Worm (Caenorhabditis elegans): ENCODE results near the gene T28D6.7.
A peak's percentile ranks its signal among the peaks of the same experiment; 100 is the strongest.

Gene T28D6.7

DNA sequence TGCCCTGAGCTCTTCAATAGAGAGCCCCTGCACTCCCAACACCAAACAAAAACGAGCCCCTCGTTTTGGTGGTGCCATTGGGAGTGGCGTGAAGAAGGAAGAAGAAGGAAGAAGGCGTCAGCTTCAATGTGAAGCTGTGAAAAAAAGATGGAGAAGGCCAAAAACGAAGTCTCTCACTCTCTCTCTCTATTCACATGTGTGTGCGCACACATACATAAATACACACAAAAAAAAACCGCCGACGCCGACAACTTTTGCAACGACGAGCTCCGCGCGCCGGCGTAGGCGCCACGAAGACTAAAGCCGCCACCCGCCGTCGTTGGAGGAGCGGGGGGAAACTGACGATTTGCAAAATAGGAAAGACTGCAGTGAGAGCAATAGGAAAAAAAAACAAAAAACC is 10.2 kb downstream of the T28D6.7 start:
- TF ChIP-seq dao-5 (tag; optimal IDR thresholded peaks at IDR 0.05) = no peak
- TF ChIP-seq him-1 (tag; optimal IDR thresholded peaks at IDR 0.05) = peak; percentile 23
- no peak for TF ChIP-seq W03F9.2 (tag; optimal IDR thresholded peaks at IDR 0.05)

DNA sequence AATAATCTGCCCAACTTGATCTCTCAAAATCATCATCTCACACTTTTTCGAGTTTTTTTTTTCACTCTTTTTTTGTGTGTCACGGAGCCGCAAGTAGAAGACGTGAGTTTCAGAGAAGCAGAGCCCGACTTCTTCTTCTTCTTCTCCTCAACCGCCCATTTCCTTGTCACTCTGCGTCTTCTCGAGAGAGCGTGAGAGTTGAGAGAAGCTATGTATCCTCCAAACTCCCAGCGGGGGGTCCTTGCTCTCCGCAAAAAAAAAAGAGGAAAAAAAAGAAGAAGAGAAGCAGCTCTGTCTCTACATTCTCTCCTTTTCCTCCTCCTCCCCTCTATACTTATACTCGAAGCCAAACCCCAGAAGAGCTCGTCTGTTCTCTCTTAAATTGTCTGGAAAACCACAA is 11.9 kb downstream of the T28D6.7 start:
- no peak for TF ChIP-seq dao-5 (tag; optimal IDR thresholded peaks at IDR 0.05)
- peak; percentile 20 for TF ChIP-seq him-1 (tag; optimal IDR thresholded peaks at IDR 0.05)

DNA sequence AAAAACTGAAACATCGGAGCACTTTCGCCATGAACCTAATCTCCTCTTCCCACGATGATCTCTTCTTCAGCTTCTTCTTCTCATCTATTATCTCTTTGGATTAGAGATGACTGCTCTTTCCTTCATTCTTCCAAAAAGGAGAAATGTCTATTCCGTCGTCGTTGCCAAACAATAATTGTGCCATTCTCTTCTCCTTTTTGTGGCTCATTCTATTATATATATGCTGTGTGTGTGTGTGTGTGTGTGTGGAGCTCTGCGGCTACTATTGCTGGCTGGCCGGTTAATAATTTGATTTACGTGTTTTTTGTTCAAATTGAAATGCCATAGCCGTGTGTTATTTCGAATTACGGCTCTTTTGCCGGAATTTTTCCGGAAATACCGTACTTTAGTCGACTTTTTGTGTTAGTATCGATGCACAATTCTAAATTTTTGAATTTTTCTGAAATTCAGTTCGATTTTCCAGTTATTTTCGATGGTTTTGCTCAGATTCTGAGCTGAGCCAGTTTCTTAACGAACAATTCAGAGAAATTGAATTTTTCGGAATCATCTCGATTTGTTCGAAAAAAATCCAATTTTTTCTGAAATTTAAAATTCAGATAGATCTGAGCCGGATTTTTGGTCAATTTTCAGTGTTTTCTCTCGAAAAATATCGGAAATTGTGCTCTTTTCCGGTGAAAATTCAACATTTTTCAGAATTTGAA is 13.1 kb downstream of the T28D6.7 start, which contains the start of gene T28D6.5:
TSS of gene T28D6.5 (plus strand) at position 651 of the 701 bp plus-strand sequence.
- TF ChIP-seq W03F9.2 (tag; optimal IDR thresholded peaks at IDR 0.05) (no peak), him-1 (tag; optimal IDR thresholded peaks at IDR 0.05) (no peak), dao-5 (tag; optimal IDR thresholded peaks at IDR 0.05) (no peak)

DNA sequence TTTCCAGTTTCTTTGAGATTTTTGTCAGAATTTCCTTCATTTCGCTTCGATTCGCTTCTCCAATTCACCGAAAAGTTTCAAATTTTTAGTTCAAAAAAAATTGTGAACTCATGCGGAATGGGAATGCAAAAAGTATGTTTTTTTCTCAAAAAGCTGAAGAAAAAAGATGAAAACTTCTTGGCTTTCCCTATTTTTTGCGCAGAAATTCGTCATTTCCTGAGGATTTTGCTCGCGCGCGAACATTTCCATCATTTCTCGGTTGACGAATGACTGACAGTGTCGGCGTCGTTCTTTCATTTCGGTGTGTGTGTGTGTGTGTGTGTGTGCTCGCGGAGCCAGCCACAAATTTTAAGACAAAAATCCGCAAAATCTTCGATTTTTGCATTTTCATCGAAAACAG is 14.0 kb downstream of the T28D6.7 start:
- TF ChIP-seq dao-5 (tag; optimal IDR thresholded peaks at IDR 0.05) (no peak), him-1 (tag; optimal IDR thresholded peaks at IDR 0.05) (no peak), W03F9.2 (tag; optimal IDR thresholded peaks at IDR 0.05) (no peak)

DNA sequence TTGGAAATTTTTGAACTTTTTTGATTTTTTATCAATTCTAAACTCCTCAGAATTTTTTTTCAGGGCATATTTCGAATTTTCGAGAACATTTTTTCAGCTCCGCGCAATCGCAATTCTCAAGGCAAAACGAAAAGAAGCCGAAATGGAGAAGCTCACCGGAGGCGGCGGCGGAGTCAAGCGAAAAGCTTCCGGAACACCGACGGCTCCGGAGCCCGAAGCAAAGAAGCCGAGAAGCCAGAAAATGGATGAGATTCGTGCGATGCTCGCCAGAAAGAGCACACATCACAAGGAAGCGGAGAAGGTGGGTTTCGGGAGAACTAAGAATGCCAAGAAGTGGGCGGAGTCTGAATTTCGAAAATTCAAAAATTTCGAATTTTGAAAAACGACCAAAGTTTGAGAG is 22.2 kb downstream of the T28D6.7 start:
- TF ChIP-seq W03F9.2 (tag; optimal IDR thresholded peaks at IDR 0.05) = no peak
- no peak for TF ChIP-seq him-1 (tag; optimal IDR thresholded peaks at IDR 0.05)
- no peak for TF ChIP-seq dao-5 (tag; optimal IDR thresholded peaks at IDR 0.05)

DNA sequence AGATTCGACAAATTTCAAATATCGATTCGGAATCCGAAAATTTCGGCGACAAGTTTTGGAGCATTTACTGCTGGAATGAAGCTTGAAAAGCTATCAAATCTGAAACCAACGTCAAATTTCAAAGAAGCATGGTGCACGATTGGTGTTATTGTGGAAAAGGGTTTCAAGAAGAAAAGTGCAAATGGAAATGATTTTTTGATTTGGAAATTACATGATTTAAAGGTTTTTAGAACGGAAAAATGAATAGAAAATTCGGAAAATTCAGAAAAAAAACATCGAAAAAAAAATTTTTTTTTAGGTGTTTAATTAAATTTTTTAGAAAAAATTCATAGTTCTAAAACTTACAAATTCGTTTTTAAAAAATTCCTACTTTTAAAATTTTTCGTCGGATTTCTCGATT is 28.2 kb downstream of the T28D6.7 start, which contains the start of gene teg-1:
TSS of gene teg-1 (minus strand) at position 101 of the 400 bp plus-strand sequence.
- no peak for TF ChIP-seq him-1 (tag; optimal IDR thresholded peaks at IDR 0.05)
- no peak for TF ChIP-seq dao-5 (tag; optimal IDR thresholded peaks at IDR 0.05)
- TF ChIP-seq W03F9.2 (tag; optimal IDR thresholded peaks at IDR 0.05) = no peak

DNA sequence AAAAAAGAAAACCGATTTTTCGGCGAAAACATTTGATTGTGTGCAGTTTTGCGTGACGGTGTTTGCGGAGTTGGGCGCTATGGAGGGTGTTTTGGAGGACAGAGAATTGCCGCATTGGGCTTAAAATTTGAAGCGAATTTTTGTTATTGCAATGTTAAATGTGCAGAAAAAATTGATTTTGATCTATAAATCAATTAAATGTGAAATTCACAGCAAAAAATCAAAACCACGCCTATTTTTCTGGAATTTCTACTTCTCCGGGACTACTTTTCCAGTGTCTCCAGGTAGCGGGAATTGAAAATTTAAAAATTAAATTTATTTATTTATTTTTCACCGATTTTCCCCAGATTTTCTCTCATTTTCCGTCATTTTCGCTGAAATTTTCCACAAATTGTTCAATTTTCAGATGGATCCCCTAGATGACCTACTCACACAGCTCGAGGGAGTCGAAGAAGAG is 29.1 kb downstream of the T28D6.7 start, which contains the start of gene mcm-10:
TSS of gene mcm-10 (plus strand) at position 407 of the 457 bp plus-strand sequence.
- TF ChIP-seq him-1 (tag; optimal IDR thresholded peaks at IDR 0.05) = peak; percentile 31
- no peak for TF ChIP-seq dao-5 (tag; optimal IDR thresholded peaks at IDR 0.05)
- peak; percentile 59 for TF ChIP-seq W03F9.2 (tag; optimal IDR thresholded peaks at IDR 0.05)

DNA sequence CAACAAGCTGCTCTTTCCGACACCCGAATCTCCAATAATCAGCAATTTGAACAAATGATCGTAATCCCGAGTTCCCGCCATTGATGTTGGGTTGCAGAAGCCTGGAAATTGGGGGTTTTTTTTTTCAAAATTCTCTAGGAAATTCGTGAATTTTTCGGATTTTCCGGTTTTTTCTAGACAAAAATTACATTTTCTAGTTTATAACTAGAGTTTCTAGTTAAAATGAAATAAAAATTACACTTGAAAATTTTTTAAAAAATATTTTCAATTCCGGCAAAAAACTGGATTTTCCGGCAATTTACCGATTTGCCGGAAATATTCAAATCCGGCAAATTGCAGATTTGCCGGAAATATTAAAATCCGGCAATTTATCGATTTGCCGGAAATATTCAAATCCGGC is 34.8 kb downstream of the T28D6.7 start, which contains the start of gene rab-35:
TSS of gene rab-35 (minus strand) at position 101 of the 400 bp plus-strand sequence.
- TF ChIP-seq dao-5 (tag; optimal IDR thresholded peaks at IDR 0.05) = no peak
- TF ChIP-seq W03F9.2 (tag; optimal IDR thresholded peaks at IDR 0.05) = no peak
- no peak for TF ChIP-seq him-1 (tag; optimal IDR thresholded peaks at IDR 0.05)
